Fruit fly (Drosophila melanogaster): ENCODE measurements around the gene sgg.

The sgg gene

dm6 chrX:2608470-2609157 is 25.1 kb upstream of the sgg start, which contains the start of gene Smyd3 (continued):
- TF ChIP-seq lola (GFP tag; optimal IDR thresholded peaks at IDR 0.05) (peak in 1 of 3 experiments; percentile 50), fd96Cb (tag; optimal IDR thresholded peaks at IDR 0.05) (peak; percentile 64), Chrac-16 (GFP tag; optimal IDR thresholded peaks at IDR 0.05) (peak; percentile 80), CG15073 (GFP tag; optimal IDR thresholded peaks at IDR 0.05) (no peak), CG11093 (GFP tag; IDR thresholded peaks at IDR 0.05) (peak; percentile 67), CG4617 (GFP tag; optimal IDR thresholded peaks at IDR 0.05; ENCODE audit: borderline replicate concordance) (peak; percentile 67), Sin3A (optimal IDR thresholded peaks at IDR 0.05) (no peak), Doc3 (GFP tag; IDR thresholded peaks at IDR 0.05; ENCODE audit: partially characterized antibody) (no peak), D (optimal IDR thresholded peaks at IDR 0.05) (no peak), D (GFP tag; optimal IDR thresholded peaks at IDR 0.05) (no peak), CG7271 (tag; optimal IDR thresholded peaks at IDR 0.05) (no peak), sens (GFP tag) (peak; percentile 95), CG31365 (tag; optimal IDR thresholded peaks at IDR 0.05) (no peak), CG2889 (GFP tag; IDR thresholded peaks at IDR 0.05) (peak; percentile 76), cas (GFP tag; IDR thresholded peaks at IDR 0.05) (peak; percentile 71), Trl (optimal IDR thresholded peaks at IDR 0.05) (no peak), Trl (GFP tag; optimal IDR thresholded peaks at IDR 0.05) (peak; percentile 71), Dek (tag; optimal IDR thresholded peaks at IDR 0.05) (peak; percentile 61), Bteb2 (GFP tag; optimal IDR thresholded peaks at IDR 0.05) (peak; percentile 69), Asciz (GFP tag; optimal IDR thresholded peaks at IDR 0.05) (no peak), klu (GFP tag; IDR thresholded peaks at IDR 0.05) (peak; percentile 42; the same call in 1 of the 2 replicates), CG12942 (GFP tag; optimal IDR thresholded peaks at IDR 0.05) (peak; percentile 72), pan (optimal IDR thresholded peaks at IDR 0.05) (no peak), pan (GFP tag; optimal IDR thresholded peaks at IDR 0.05 in 1 of 2, IDR thresholded peaks at IDR 0.05 in 1 of 2) (peak in 1 of 2 experiments; percentile 89), Adf1 (GFP tag; IDR thresholded peaks at IDR 0.05) (peak; percentile 29; the same call in 1 of the 2 replicates), CG7357 (GFP tag; IDR thresholded peaks at IDR 0.05) (peak; percentile 56; the same call in 1 of the 3 replicates), CG13775 (GFP tag; optimal IDR thresholded peaks at IDR 0.05) (peak; percentile 96), Hsf (GFP tag; optimal IDR thresholded peaks at IDR 0.05) (peak; percentile 78), YL-1 (GFP tag; optimal IDR thresholded peaks at IDR 0.05) (peak; percentile 64), Jarid2 (GFP tag; optimal IDR thresholded peaks at IDR 0.05) (no peak), MESR4 (GFP tag; optimal IDR thresholded peaks at IDR 0.05) (peak; percentile 68), ap (GFP tag; IDR thresholded peaks at IDR 0.05) (peak; percentile 72), CG11504 (tag; optimal IDR thresholded peaks at IDR 0.05) (no peak), Opbp (GFP tag; IDR thresholded peaks at IDR 0.05; ENCODE audit: partially characterized antibody) (no peak), CG3407 (GFP tag; optimal IDR thresholded peaks at IDR 0.05) (no peak), CG18619 (GFP tag; optimal IDR thresholded peaks at IDR 0.05) (peak; percentile 67), CG9437 (GFP tag; optimal IDR thresholded peaks at IDR 0.05) (peak; percentile 26), Hand (GFP tag; optimal IDR thresholded peaks at IDR 0.05) (peak; percentile 30), seq (GFP tag; IDR thresholded peaks at IDR 0.05) (peak; percentile 53; the same call in 1 of the 2 replicates), chm (GFP tag; IDR thresholded peaks at IDR 0.05) (peak; percentile 76), Antp (GFP tag; optimal IDR thresholded peaks at IDR 0.05) (peak; percentile 79), Sry-β (GFP tag; optimal IDR thresholded peaks at IDR 0.05) (no peak), CG12236 (GFP tag; optimal IDR thresholded peaks at IDR 0.05) (no peak), sqz (GFP tag; optimal IDR thresholded peaks at IDR 0.05) (no peak), bbx (GFP tag; IDR thresholded peaks at IDR 0.05; ENCODE audit: partially characterized antibody) (no peak), rib (GFP tag; IDR thresholded peaks at IDR 0.05) (peak; percentile 79), oc (tag; optimal IDR thresholded peaks at IDR 0.05) (peak; percentile 15), Fer1 (GFP tag; optimal IDR thresholded peaks at IDR 0.05) (peak; percentile 77), az2 (GFP tag; optimal IDR thresholded peaks at IDR 0.05) (peak; percentile 81), CG6683 (GFP tag; optimal IDR thresholded peaks at IDR 0.05) (peak; percentile 59)

All from whole organism, embryonic.